Worm (Caenorhabditis elegans) whole organism, L4 larva: ENCODE results near the gene K06H7.1.

Source experiments
- D1046.2 ChIP-seq: fragments of 200-800 bp; sonication (Bioruptor generic); IDR thresholded peaks from 2 replicates; pipeline ENCODE4 v1.3.6; 2022; ENCODE audit warnings: missing genetic modification characterization, missing compliant biosample characterization
- F44E2.7 ChIP-seq: fragments of 200-800 bp; sonication (Bioruptor generic); IDR thresholded peaks from 2 replicates; pipeline ENCODE4 v2.1.2; 2022; ENCODE audit warnings: missing genetic modification characterization, missing compliant biosample characterization
- T20F7.1 ChIP-seq: fragments of 200-800 bp; sonication (Bioruptor generic); optimal IDR thresholded peaks from 2 replicates; lab custom pipeline; 2018; ENCODE audit warnings: mild to moderate bottlenecking, missing genetic modification characterization, missing compliant biosample characterization
- T26A8.4 ChIP-seq: fragments of 200-800 bp; sonication (Bioruptor generic); IDR thresholded peaks from 2 replicates; pipeline ENCODE4 v1.3.6; 2022; ENCODE audit warnings: missing genetic modification characterization, missing compliant biosample characterization
- Y105C5A.15 ChIP-seq: fragments of 200-800 bp; sonication (Bioruptor generic); IDR thresholded peaks from 2 replicates; pipeline ENCODE4 v1.3.6; 2022; ENCODE audit warnings: missing genetic modification characterization, missing compliant biosample characterization
- Y48G9A.11 ChIP-seq: fragments of 200-800 bp; sonication (Bioruptor generic); IDR thresholded peaks from 2 replicates; pipeline ENCODE4 v1.3.6; 2022; ENCODE audit warnings: missing genetic modification reagents, missing genetic modification characterization, missing compliant biosample characterization
- Y5F2A.4 ChIP-seq: fragments of 200-800 bp; sonication (Bioruptor generic); optimal IDR thresholded peaks from 2 replicates; lab custom pipeline; 2018; ENCODE audit warnings: mild to moderate bottlenecking, missing genetic modification characterization, missing compliant biosample characterization
- ZK546.5 ChIP-seq, 2 experiments: sonication (generic microtip); optimal IDR thresholded peaks; 2 replicates each; lab custom pipeline; 2017; ENCODE audit warnings: missing biosample characterization in 2 of 2, missing genetic modification characterization in 2 of 2
- aha-1 ChIP-seq: fragments of 150-350 bp; peaks from one replicate; lab custom pipeline; 2014; ENCODE audit warnings: missing biosample characterization, missing genetic modification characterization
- aly-2 ChIP-seq: sonication (generic microtip); optimal IDR thresholded peaks from 2 replicates; lab custom pipeline; 2018; ENCODE audit warnings: missing biosample characterization, missing genetic modification characterization
- ama-1 ChIP-seq: fragments of 150-350 bp; optimal IDR thresholded peaks from 2 replicates; lab custom pipeline; 2014; ENCODE audit warnings: inconsistent platforms, mixed read lengths
- attf-4 ChIP-seq: sonication (generic microtip); optimal IDR thresholded peaks from 3 replicates; lab custom pipeline; 2017; ENCODE audit warnings: missing biosample characterization, missing genetic modification characterization
- ceh-44 ChIP-seq: fragments of 200-800 bp; sonication (Bioruptor generic); IDR thresholded peaks from 2 replicates; pipeline ENCODE4 v1.3.6; 2022; ENCODE audit warnings: missing genetic modification reagents, missing genetic modification characterization, missing compliant biosample characterization
- ceh-62 ChIP-seq: sonication (generic microtip); optimal IDR thresholded peaks from 2 replicates; lab custom pipeline; 2017; ENCODE audit warnings: missing biosample characterization, missing genetic modification characterization
- ceh-82 ChIP-seq: sonication (generic microtip); optimal IDR thresholded peaks from 2 replicates; lab custom pipeline; 2017; ENCODE audit warnings: missing biosample characterization, missing genetic modification characterization
- ces-1 ChIP-seq: fragments of 150-350 bp; sonication (generic microtip); optimal IDR thresholded peaks from 4 replicates; lab custom pipeline; 2014; ENCODE audit warnings: missing biosample characterization, missing genetic modification reagents, missing genetic modification characterization
- ctbp-1 ChIP-seq: fragments of 200-800 bp; sonication (Bioruptor generic); IDR thresholded peaks from 2 replicates; pipeline ENCODE4 v1.3.6; 2022; ENCODE audit warnings: missing genetic modification reagents, missing genetic modification characterization, missing compliant biosample characterization
- daf-12 ChIP-seq: fragments of 150-350 bp; optimal IDR thresholded peaks from 2 replicates; lab custom pipeline; 2014; ENCODE audit warnings: missing biosample characterization, missing genetic modification reagents, missing genetic modification characterization
- daf-16 ChIP-seq, 3 experiments: sonication (generic microtip); optimal IDR thresholded peaks; 2 replicates each; lab custom pipeline; 2016 to 2017; ENCODE audit warnings: missing genetic modification characterization in 3 of 3, missing genetic modification reagents in 3 of 3, mild to moderate bottlenecking in 2 of 3, missing compliant biosample characterization in 2 of 3, missing biosample characterization in 1 of 3, moderate library complexity in 1 of 3
- dpl-1 ChIP-seq: fragments of 150-350 bp; optimal IDR thresholded peaks from 2 replicates; lab custom pipeline; 2014; ENCODE audit warnings: missing biosample characterization, missing genetic modification reagents, missing genetic modification characterization
- dve-1 ChIP-seq: sonication (generic microtip); optimal IDR thresholded peaks from 2 replicates; lab custom pipeline; 2017; ENCODE audit warnings: antibody characterized with exemption, mild to moderate bottlenecking, missing genetic modification characterization, missing compliant biosample characterization; ENCODE audit not compliant: insufficient read depth
- fkh-10 ChIP-seq: fragments of 150-350 bp; optimal IDR thresholded peaks from 2 replicates; lab custom pipeline; 2014; ENCODE audit warnings: missing biosample characterization, missing genetic modification reagents, missing genetic modification characterization
- fos-1 ChIP-seq: fragments of 150-350 bp; optimal IDR thresholded peaks from 2 replicates; lab custom pipeline; 2014; ENCODE audit warnings: missing biosample characterization, missing genetic modification characterization
- jun-1 ChIP-seq: fragments of 150-350 bp; optimal IDR thresholded peaks from 2 replicates; lab custom pipeline; 2014; ENCODE audit warnings: missing biosample characterization, missing genetic modification reagents, missing genetic modification characterization
- lim-7 ChIP-seq: fragments of 200-800 bp; sonication (Bioruptor generic); IDR thresholded peaks from 2 replicates; pipeline ENCODE4 v1.3.6; 2022; ENCODE audit warnings: missing genetic modification characterization, missing compliant biosample characterization
- lin-15B ChIP-seq: fragments of 150-350 bp; sonication (generic microtip); optimal IDR thresholded peaks from 3 replicates; lab custom pipeline; 2014; ENCODE audit warnings: missing biosample characterization, missing genetic modification characterization
- lin-29 ChIP-seq: fragments of 200-800 bp; sonication (Bioruptor generic); IDR thresholded peaks from 2 replicates; pipeline ENCODE4 v1.3.6; 2022; ENCODE audit warnings: missing genetic modification reagents, missing genetic modification characterization, missing compliant biosample characterization
- lir-3 ChIP-seq: sonication (generic microtip); optimal IDR thresholded peaks from 2 replicates; lab custom pipeline; 2016; ENCODE audit warnings: mild to moderate bottlenecking, missing genetic modification characterization, missing compliant biosample characterization
- madf-5 ChIP-seq, 2 experiments: fragments of 200-800 bp; sonication (Bioruptor generic); IDR thresholded peaks; 2 replicates each; pipeline ENCODE4 v1.3.6; 2022; ENCODE audit warnings: missing compliant biosample characterization in 2 of 2, missing genetic modification characterization in 2 of 2
- madf-9 ChIP-seq: fragments of 200-800 bp; sonication (Bioruptor generic); conservative IDR thresholded peaks from 2 replicates; pipeline ENCODE4 v1.3.6; 2022; ENCODE audit warnings: missing genetic modification reagents, missing genetic modification characterization, missing compliant biosample characterization
- mep-1 ChIP-seq: fragments of 150-350 bp; sonication (generic microtip); optimal IDR thresholded peaks from 3 replicates; lab custom pipeline; 2014; ENCODE audit warnings: missing biosample characterization, missing genetic modification characterization
- mes-2 ChIP-seq: sonication (generic microtip); optimal IDR thresholded peaks from 2 replicates; lab custom pipeline; 2016; ENCODE audit warnings: missing genotype, mild to moderate bottlenecking, missing genetic modification characterization, missing compliant biosample characterization; ENCODE audit not compliant: poor library complexity, severe bottlenecking
- nhr-11 ChIP-seq: fragments of 150-350 bp; optimal IDR thresholded peaks from 2 replicates; lab custom pipeline; 2014; ENCODE audit warnings: missing biosample characterization, missing genetic modification characterization
- nhr-111 ChIP-seq: fragments of 200-800 bp; sonication (Bioruptor generic); optimal IDR thresholded peaks from 2 replicates; lab custom pipeline; 2018; ENCODE audit warnings: mild to moderate bottlenecking, missing genetic modification characterization, missing compliant biosample characterization
- nhr-25 ChIP-seq: sonication (generic microtip); optimal IDR thresholded peaks from 2 replicates; lab custom pipeline; 2017; ENCODE audit warnings: missing genetic modification characterization, mild to moderate bottlenecking, missing compliant biosample characterization, antibody characterized with exemption, moderate library complexity, borderline replicate concordance; ENCODE audit not compliant: insufficient read depth
- nhr-41 ChIP-seq: fragments of 200-800 bp; sonication (Bioruptor generic); IDR thresholded peaks from 2 replicates; pipeline ENCODE4 v1.3.6; 2022; ENCODE audit warnings: missing genetic modification reagents, missing genetic modification characterization, missing compliant biosample characterization
- nhr-48 ChIP-seq: sonication (generic microtip); optimal IDR thresholded peaks from 2 replicates; lab custom pipeline; 2016; ENCODE audit warnings: mild to moderate bottlenecking, missing genetic modification characterization, missing compliant biosample characterization
- nhr-77 ChIP-seq: fragments of 150-350 bp; optimal IDR thresholded peaks from 2 replicates; lab custom pipeline; 2014; ENCODE audit warnings: missing biosample characterization, missing genetic modification characterization
- saeg-2 ChIP-seq: fragments of 200-800 bp; sonication (Bioruptor generic); IDR thresholded peaks from 2 replicates; pipeline ENCODE4 v1.3.6; 2022; ENCODE audit warnings: missing genetic modification reagents, missing genetic modification characterization, missing compliant biosample characterization
- sdz-12 ChIP-seq: fragments of 200-800 bp; sonication (Bioruptor generic); optimal IDR thresholded peaks from 2 replicates; lab custom pipeline; 2018; ENCODE audit warnings: mild to moderate bottlenecking, missing genetic modification characterization, missing compliant biosample characterization
- set-16 ChIP-seq: fragments of 200-800 bp; sonication (Bioruptor generic); IDR thresholded peaks from 2 replicates; pipeline ENCODE4 v1.3.6; 2022; ENCODE audit warnings: missing genetic modification reagents, missing genetic modification characterization, missing compliant biosample characterization
- skn-1 ChIP-seq: fragments of 150-350 bp; optimal IDR thresholded peaks from 2 replicates; lab custom pipeline; 2014; ENCODE audit warnings: missing biosample characterization, missing genetic modification characterization
- snpc-4 ChIP-seq: fragments of 150-350 bp; optimal IDR thresholded peaks from 2 replicates; lab custom pipeline; 2014; ENCODE audit warnings: missing biosample characterization, missing genetic modification characterization
- spr-1 ChIP-seq: sonication (generic microtip); optimal IDR thresholded peaks from 2 replicates; lab custom pipeline; 2016; ENCODE audit warnings: mild to moderate bottlenecking, missing genetic modification characterization, missing compliant biosample characterization
- tag-97 ChIP-seq: fragments of 200-800 bp; sonication (Bioruptor generic); IDR thresholded peaks from 2 replicates; pipeline ENCODE4 v1.3.6; 2022; ENCODE audit warnings: missing genetic modification characterization, missing compliant biosample characterization
- unc-130 ChIP-seq: sonication (generic microtip); optimal IDR thresholded peaks from 2 replicates; lab custom pipeline; 2016; ENCODE audit warnings: missing genetic modification reagents, missing genetic modification characterization, missing compliant biosample characterization
- unc-39 ChIP-seq: sonication (generic microtip); optimal IDR thresholded peaks from 2 replicates; lab custom pipeline; 2017; ENCODE audit warnings: missing biosample characterization, missing genetic modification characterization
- zip-2 ChIP-seq: fragments of 150-350 bp; optimal IDR thresholded peaks from 2 replicates; lab custom pipeline; 2014; ENCODE audit warnings: missing biosample characterization, missing genetic modification characterization
- ztf-11 ChIP-seq: fragments of 150-350 bp; optimal IDR thresholded peaks from 2 replicates; lab custom pipeline; 2014; ENCODE audit warnings: missing biosample characterization, missing genetic modification characterization

The K06H7.1 gene

ce11 chrIII:8125234-8125633, 26.1 kb downstream of the K06H7.1 start (continued):
- TF ChIP-seq D1046.2 (GFP tag; lab: Robert Waterston, UW) (no peak), daf-12 (tag; lab: Kevin White, UChicago) (no peak), daf-16 (GFP tag; optimal IDR thresholded peaks at IDR 0.05; lab: Kevin White, UChicago) (no peak), daf-16 (tag; optimal IDR thresholded peaks at IDR 0.05; lab: Kevin White, UChicago) (peak; percentile 59), aly-2 (no peak), lin-15B (tag; lab: Kevin White, UChicago) (no peak), snpc-4 (no peak), attf-4 (tag; lab: Kevin White, UChicago) (no peak), ZK546.5 (tag; optimal IDR thresholded peaks at IDR 0.05; lab: Kevin White, UChicago) (no peak), lim-7 (GFP tag; lab: Robert Waterston, UW) (no peak), madf-9 (no peak; the same call in 1 of the 2 replicates), nhr-111 (GFP tag; lab: Kevin White, UChicago) (no peak), tag-97 (GFP tag; lab: Robert Waterston, UW) (no peak), lin-29 (no peak), Y5F2A.4 (GFP tag; lab: Kevin White, UChicago) (no peak), F44E2.7 (no peak), madf-5 (GFP tag; IDR thresholded peaks at IDR 0.05; lab: Robert Waterston, UW) (no peak), mep-1 (peak; percentile 63), jun-1 (tag; lab: Kevin White, UChicago) (no peak), nhr-25 (no peak), T26A8.4 (GFP tag; lab: Robert Waterston, UW) (no peak), aha-1 (tag; lab: Kevin White, UChicago) (peak; percentile 35), ces-1 (GFP tag; lab: Kevin White, UChicago) (no peak), unc-130 (no peak), zip-2 (tag; lab: Kevin White, UChicago) (peak; percentile 36), Y105C5A.15 (no peak), nhr-41 (GFP tag; lab: Robert Waterston, UW) (no peak), unc-39 (tag; lab: Kevin White, UChicago) (no peak), sdz-12 (GFP tag; lab: Kevin White, UChicago) (no peak), saeg-2 (GFP tag; lab: Robert Waterston, UW) (no peak), dve-1 (tag; lab: Kevin White, UChicago) (peak; percentile 79), fos-1 (tag; lab: Kevin White, UChicago) (no peak), spr-1 (no peak), dpl-1 (peak; percentile 19), set-16 (no peak), ceh-82 (tag; lab: Kevin White, UChicago) (no peak), mes-2 (peak; percentile 73), Y48G9A.11 (GFP tag; lab: Robert Waterston, UW) (no peak), nhr-11 (no peak), ceh-62 (tag; lab: Kevin White, UChicago) (no peak), ctbp-1 (GFP tag; lab: Robert Waterston, UW) (no peak), ztf-11 (tag; lab: Kevin White, UChicago) (no peak), fkh-10 (GFP tag; lab: Kevin White, UChicago) (no peak), ceh-44 (GFP tag; lab: Robert Waterston, UW) (no peak), skn-1 (tag; lab: Kevin White, UChicago) (no peak), ama-1 (no peak), nhr-48 (tag; lab: Kevin White, UChicago) (peak; percentile 50), T20F7.1 (GFP tag; lab: Kevin White, UChicago) (no peak), nhr-77 (tag; lab: Kevin White, UChicago) (no peak), lir-3 (tag; lab: Kevin White, UChicago) (no peak)
- TF ChIP-seq, all 104 proteins: peak for 22
